Fruit fly (Drosophila melanogaster) whole organism, embryonic: ENCODE data around the gene UQCR-C1.
A peak's percentile ranks its signal among the peaks of the same experiment; 100 is the strongest.

ENCODE experiments used
- Ada2b ChIP-seq: fragments of 200-800 bp; sonication (Bioruptor generic); IDR thresholded peaks from 2 replicates; pipeline ENCODE4 v1.3.6; 2022; ENCODE audit warnings: missing biosample characterization, missing genetic modification characterization
- B-H1 ChIP-seq: fragments of 200-800 bp; sonication (Bioruptor generic); IDR thresholded peaks from 3 replicates; pipeline ENCODE4 v1.3.6; 2022; ENCODE audit warnings: missing biosample characterization, missing genetic modification characterization
- Blimp-1 ChIP-seq: fragments of 200-800 bp; sonication (Bioruptor generic); optimal IDR thresholded peaks from 3 replicates; lab custom pipeline; 2018; ENCODE audit warnings: missing biosample characterization, missing genetic modification characterization, mild to moderate bottlenecking, moderate library complexity, missing genetic modification reagents
- CG13424 ChIP-seq: fragments of 200-800 bp; sonication (Bioruptor generic); optimal IDR thresholded peaks from 2 replicates; lab custom pipeline; 2019; ENCODE audit warnings: missing biosample characterization, mild to moderate bottlenecking, missing genetic modification characterization, moderate library complexity
- CG14667 ChIP-seq: fragments of 200-800 bp; sonication (Bioruptor generic); IDR thresholded peaks from 2 replicates; pipeline ENCODE4 v1.3.6; 2022; ENCODE audit warnings: missing biosample characterization, missing genetic modification characterization
- CG14710 ChIP-seq: fragments of 200-800 bp; sonication (Bioruptor generic); optimal IDR thresholded peaks from 3 replicates; lab custom pipeline; 2019; ENCODE audit warnings: missing biosample characterization, mild to moderate bottlenecking, missing genetic modification characterization, moderate library complexity
- CG15073 ChIP-seq: fragments of 200-800 bp; sonication (Bioruptor generic); optimal IDR thresholded peaks from 2 replicates; lab custom pipeline; 2016; ENCODE audit warnings: missing biosample characterization, missing genetic modification characterization
- CG17328 ChIP-seq: fragments of 200-800 bp; sonication (Bioruptor generic); IDR thresholded peaks from 2 replicates; pipeline ENCODE4 v1.3.6; 2022; ENCODE audit warnings: missing biosample characterization, missing genetic modification characterization
- CG17361 ChIP-seq: fragments of 200-800 bp; sonication (Bioruptor generic); IDR thresholded peaks from 3 replicates; pipeline ENCODE4 v1.3.6; 2022; ENCODE audit warnings: missing biosample characterization, missing genetic modification characterization
- CG30020 ChIP-seq: fragments of 200-800 bp; optimal IDR thresholded peaks from 2 replicates; lab custom pipeline; 2019; ENCODE audit warnings: missing biosample characterization, mild to moderate bottlenecking, missing genetic modification characterization, moderate library complexity
- CG3065 ChIP-seq: fragments of 200-800 bp; sonication (Bioruptor generic); optimal IDR thresholded peaks from 2 replicates; lab custom pipeline; 2016; ENCODE audit warnings: missing biosample characterization, missing genetic modification characterization
- CG3163 ChIP-seq: fragments of 200-800 bp; sonication (Bioruptor generic); optimal IDR thresholded peaks from 3 replicates; lab custom pipeline; 2016; ENCODE audit warnings: missing biosample characterization, missing genetic modification characterization
- CG33213 ChIP-seq: fragments of 200-800 bp; sonication (Bioruptor generic); optimal IDR thresholded peaks from 3 replicates; lab custom pipeline; 2016; ENCODE audit warnings: missing biosample characterization, missing genetic modification characterization
- CG4707 ChIP-seq: fragments of 200-800 bp; sonication (Bioruptor generic); optimal IDR thresholded peaks from 2 replicates; lab custom pipeline; 2018; ENCODE audit warnings: missing biosample characterization, mild to moderate bottlenecking, missing genetic modification characterization, moderate library complexity
- CG4820 ChIP-seq: fragments of 200-800 bp; sonication (Bioruptor generic); optimal IDR thresholded peaks from 3 replicates; lab custom pipeline; 2016; ENCODE audit warnings: missing biosample characterization, missing genetic modification characterization
- CG6272 ChIP-seq: fragments of 200-800 bp; sonication (Bioruptor generic); IDR thresholded peaks from 2 replicates; pipeline ENCODE4 v1.3.6; 2022; ENCODE audit warnings: missing biosample characterization, missing genetic modification characterization
- CG6654 ChIP-seq: fragments of 200-800 bp; sonication (Bioruptor generic); optimal IDR thresholded peaks from 2 replicates; lab custom pipeline; 2017; ENCODE audit warnings: missing biosample characterization, mild to moderate bottlenecking, missing genetic modification characterization
- CG6689 ChIP-seq: fragments of 200-800 bp; sonication (Bioruptor generic); IDR thresholded peaks from 2 replicates; pipeline ENCODE4 v1.3.6; 2022; ENCODE audit warnings: missing biosample characterization, missing genetic modification characterization
- CG6791 ChIP-seq: fragments of 200-800 bp; sonication (Bioruptor generic); IDR thresholded peaks from 3 replicates; pipeline ENCODE4 v1.3.6; 2022; ENCODE audit warnings: missing biosample characterization, missing genetic modification characterization; ENCODE audit not compliant: partially characterized antibody
- CG8359 ChIP-seq: fragments of 200-800 bp; sonication (Bioruptor generic); optimal IDR thresholded peaks from 2 replicates; lab custom pipeline; 2017; ENCODE audit warnings: missing biosample characterization, mild to moderate bottlenecking, missing genetic modification characterization, borderline replicate concordance
- CG8388 ChIP-seq: fragments of 200-800 bp; sonication (Bioruptor generic); optimal IDR thresholded peaks from 2 replicates; lab custom pipeline; 2019; ENCODE audit warnings: missing biosample characterization, mild to moderate bottlenecking, missing genetic modification characterization, moderate library complexity
- CG8944 ChIP-seq: fragments of 200-800 bp; sonication (Bioruptor generic); optimal IDR thresholded peaks from 3 replicates; lab custom pipeline; 2016; ENCODE audit warnings: missing biosample characterization, missing genetic modification characterization
- CG9437 ChIP-seq: fragments of 200-800 bp; sonication (Bioruptor generic); optimal IDR thresholded peaks from 2 replicates; lab custom pipeline; 2018; ENCODE audit warnings: missing biosample characterization, mild to moderate bottlenecking, missing genetic modification characterization
- CoRest ChIP-seq: fragments of 200-800 bp; sonication (Bioruptor generic); optimal IDR thresholded peaks from 3 replicates; lab custom pipeline; 2018; ENCODE audit warnings: missing biosample characterization, mild to moderate bottlenecking, missing genetic modification characterization, moderate library complexity
- Ets65A ChIP-seq: fragments of 200-800 bp; sonication (Bioruptor generic); peaks from one replicate; lab custom pipeline; 2016; ENCODE audit warnings: missing biosample characterization, missing genetic modification characterization
- HLH54F ChIP-seq: fragments of 200-800 bp; sonication (Bioruptor generic); optimal IDR thresholded peaks from 3 replicates; lab custom pipeline; 2016; ENCODE audit warnings: missing biosample characterization, missing genetic modification characterization
- Hand ChIP-seq: fragments of 200-800 bp; sonication (Bioruptor generic); optimal IDR thresholded peaks from 2 replicates; lab custom pipeline; 2017; ENCODE audit warnings: mild to moderate bottlenecking, missing biosample characterization, missing genetic modification reagents, missing genetic modification characterization
- Hmr ChIP-seq: fragments of 200-800 bp; sonication (Bioruptor generic); optimal IDR thresholded peaks from 3 replicates; lab custom pipeline; 2017; ENCODE audit warnings: mild to moderate bottlenecking, missing biosample characterization, missing genetic modification reagents, missing genetic modification characterization
- Hsf ChIP-seq: fragments of 200-800 bp; sonication (Bioruptor generic); optimal IDR thresholded peaks from 3 replicates; lab custom pipeline; 2016; ENCODE audit warnings: missing biosample characterization, missing genetic modification characterization
- NC2β ChIP-seq: fragments of 200-800 bp; sonication (Bioruptor generic); optimal IDR thresholded peaks from 2 replicates; lab custom pipeline; 2016; ENCODE audit warnings: missing biosample characterization, missing genetic modification characterization
- NfI ChIP-seq: fragments of 200-800 bp; sonication (Bioruptor generic); optimal IDR thresholded peaks from 3 replicates; lab custom pipeline; 2018; ENCODE audit warnings: missing biosample characterization, mild to moderate bottlenecking, missing genetic modification characterization, moderate library complexity
- ac ChIP-seq: fragments of 200-800 bp; sonication (Bioruptor generic); optimal IDR thresholded peaks from 3 replicates; lab custom pipeline; 2017; ENCODE audit warnings: missing biosample characterization, mild to moderate bottlenecking, missing genetic modification characterization
- ase ChIP-seq: fragments of 200-800 bp; sonication (Bioruptor generic); IDR thresholded peaks from 3 replicates; pipeline ENCODE4 v1.3.6; 2022; ENCODE audit warnings: missing biosample characterization, missing genetic modification characterization
- chinmo ChIP-seq: fragments of 200-800 bp; sonication (Bioruptor generic); IDR thresholded peaks from 4 replicates; pipeline ENCODE4 v1.3.6; 2022; ENCODE audit warnings: missing biosample characterization, missing genetic modification characterization; ENCODE audit not compliant: partially characterized antibody
- da ChIP-seq: fragments of 200-800 bp; sonication (Bioruptor generic); optimal IDR thresholded peaks from 2 replicates; lab custom pipeline; 2016; ENCODE audit warnings: missing biosample characterization, missing genetic modification characterization
- dmrt11E ChIP-seq: fragments of 200-800 bp; sonication (Bioruptor generic); optimal IDR thresholded peaks from 3 replicates; lab custom pipeline; 2018; ENCODE audit warnings: missing biosample characterization, mild to moderate bottlenecking, missing genetic modification characterization, moderate library complexity
- fru ChIP-seq: fragments of >200 bp; optimal IDR thresholded peaks from 2 replicates; lab custom pipeline; 2017
- ham ChIP-seq: fragments of 200-800 bp; sonication (Bioruptor generic); IDR thresholded peaks from 2 replicates; pipeline ENCODE4 v1.3.6; 2022; ENCODE audit warnings: missing biosample characterization, missing genetic modification characterization
- ken ChIP-seq: fragments of 200-800 bp; sonication (Bioruptor generic); IDR thresholded peaks from 3 replicates; pipeline ENCODE4 v1.3.6; 2022; ENCODE audit warnings: missing biosample characterization, missing genetic modification characterization
- klu ChIP-seq: fragments of 200-800 bp; sonication (Bioruptor generic); IDR thresholded peaks from 2 replicates; pipeline ENCODE4 v1.3.6; 2022; ENCODE audit warnings: missing biosample characterization, missing genetic modification characterization
- pfk ChIP-seq: fragments of 200-800 bp; sonication (Bioruptor generic); optimal IDR thresholded peaks from 2 replicates; lab custom pipeline; 2018; ENCODE audit warnings: missing biosample characterization, mild to moderate bottlenecking, missing genetic modification characterization, moderate library complexity
- phol ChIP-seq: fragments of 200-800 bp; sonication (Bioruptor generic); optimal IDR thresholded peaks from 3 replicates; lab custom pipeline; 2018; ENCODE audit warnings: missing biosample characterization, mild to moderate bottlenecking, missing genetic modification characterization, moderate library complexity
- pros ChIP-seq: fragments of 200-800 bp; sonication (Bioruptor generic); optimal IDR thresholded peaks from 3 replicates; lab custom pipeline; 2019; ENCODE audit warnings: missing biosample characterization, mild to moderate bottlenecking, missing genetic modification characterization, moderate library complexity
- scrt ChIP-seq: fragments of 200-800 bp; sonication (Bioruptor generic); optimal IDR thresholded peaks from 2 replicates; lab custom pipeline; 2018; ENCODE audit warnings: missing biosample characterization, mild to moderate bottlenecking, missing genetic modification characterization, moderate library complexity
- tap ChIP-seq: fragments of 200-800 bp; optimal IDR thresholded peaks from 3 replicates; lab custom pipeline; 2019; ENCODE audit warnings: missing biosample characterization, mild to moderate bottlenecking, missing genetic modification characterization, moderate library complexity
- tgo ChIP-seq: fragments of 200-800 bp; sonication (Bioruptor generic); IDR thresholded peaks from 3 replicates; pipeline ENCODE4 v1.3.6; 2022; ENCODE audit warnings: missing biosample characterization, missing genetic modification characterization
- unpg ChIP-seq: fragments of 200-800 bp; sonication (Bioruptor generic); optimal IDR thresholded peaks from 3 replicates; lab custom pipeline; 2018; ENCODE audit warnings: missing biosample characterization, mild to moderate bottlenecking, missing genetic modification characterization, moderate library complexity
- usp ChIP-seq: fragments of >200 bp; optimal IDR thresholded peaks from 2 replicates; lab custom pipeline; 2017; ENCODE audit warnings: missing biosample characterization, missing genetic modification characterization

UQCR-C1 gene

dm6 chr3R:14893791-14894782, 4.1 kb downstream of the UQCR-C1 start, which contains the start of gene Dph2 (continued):
- peak; percentile 81 for TF ChIP-seq CG9437 (GFP tag; lab: Kevin White, UChicago)
- TF ChIP-seq CG17361 (GFP tag; lab: Robert Waterston, UW): peak; percentile 93
- TF ChIP-seq CoRest (tag; lab: Kevin White, UChicago): peak; percentile 87
- peak; percentile 98 for TF ChIP-seq pfk (GFP tag; lab: Kevin White, UChicago)
- TF ChIP-seq CG6654 (GFP tag; lab: Kevin White, UChicago): no peak
- TF ChIP-seq CG6272 (GFP tag; lab: Robert Waterston, UW): no peak; the same call in 1 of the 2 replicates
- TF ChIP-seq CG3065 (GFP tag; lab: Kevin White, UChicago): no peak
- TF ChIP-seq ken (GFP tag; lab: Robert Waterston, UW): peak; percentile 74
- no peak for TF ChIP-seq da (GFP tag; lab: Kevin White, UChicago)
- peak; percentile 50 for TF ChIP-seq NfI (GFP tag; lab: Kevin White, UChicago)
- TF ChIP-seq dmrt11E: peak; percentile 83
- no peak for TF ChIP-seq CG3163 (GFP tag; lab: Kevin White, UChicago)
- TF ChIP-seq CG4820 (GFP tag; lab: Kevin White, UChicago): peak; percentile 32
- TF ChIP-seq CG15073 (GFP tag; lab: Kevin White, UChicago): no peak
- peak; percentile 88 for TF ChIP-seq CG14667 (GFP tag; lab: Robert Waterston, UW)
- peak; percentile 78 for TF ChIP-seq CG8388 (GFP tag; lab: Kevin White, UChicago)
- no peak for TF ChIP-seq pros (GFP tag; lab: Kevin White, UChicago)
- TF ChIP-seq chinmo (GFP tag; lab: Robert Waterston, UW): 0 out of 4 replicates have a peak, but pooled peaks have one; percentile 25
- TF ChIP-seq CG8359: no peak
- TF ChIP-seq phol (tag; lab: Kevin White, UChicago): peak; percentile 83
- TF ChIP-seq fru (lab: Kevin White, UChicago): no peak
- TF ChIP-seq CG13424 (tag; lab: Kevin White, UChicago): peak; percentile 82
- TF ChIP-seq CG17328 (GFP tag; lab: Robert Waterston, UW): peak; percentile 89
- TF ChIP-seq usp: no peak
- TF ChIP-seq tgo: peak; percentile 82
- TF ChIP-seq NC2β (GFP tag; lab: Kevin White, UChicago): no peak
- peak; percentile 98 for TF ChIP-seq CG30020 (tag; lab: Kevin White, UChicago)
- peak; percentile 25 for TF ChIP-seq scrt (GFP tag; lab: Kevin White, UChicago)
- TF ChIP-seq HLH54F (GFP tag; lab: Kevin White, UChicago): peak; percentile 22
- no peak for TF ChIP-seq CG4707 (GFP tag; lab: Kevin White, UChicago)
- peak; percentile 40; the same call in 1 of the 2 replicates for TF ChIP-seq klu (GFP tag; lab: Robert Waterston, UW)
- TF ChIP-seq ham (GFP tag; lab: Robert Waterston, UW): no peak
- peak; percentile 82 for TF ChIP-seq unpg
- TF ChIP-seq CG8944: peak; percentile 8
- peak; percentile 75 for TF ChIP-seq CG6689 (GFP tag; lab: Robert Waterston, UW)
- no peak for TF ChIP-seq CG6791 (GFP tag; lab: Robert Waterston, UW)
- TF ChIP-seq ac (GFP tag; lab: Kevin White, UChicago): no peak
- peak; percentile 48 for TF ChIP-seq CG33213 (GFP tag; lab: Kevin White, UChicago)
- peak; percentile 78 for TF ChIP-seq Blimp-1 (GFP tag; lab: Kevin White, UChicago)
- TF ChIP-seq Ada2b (GFP tag; lab: Robert Waterston, UW): peak; percentile 75
- TF ChIP-seq Ets65A (GFP tag; lab: Kevin White, UChicago): peak; percentile 91
- peak; percentile 45 for TF ChIP-seq Hsf (GFP tag; lab: Kevin White, UChicago)
- TF ChIP-seq tap: peak; percentile 82
- no peak for TF ChIP-seq Hand (GFP tag; lab: Kevin White, UChicago)
- TF ChIP-seq B-H1 (GFP tag; lab: Robert Waterston, UW): peak; percentile 67
- peak; percentile 77 for TF ChIP-seq CG14710 (tag; lab: Kevin White, UChicago)
- peak; percentile 79; the same call in 2 of the 3 replicates for TF ChIP-seq ase (GFP tag; lab: Robert Waterston, UW)
- TF ChIP-seq Hmr (GFP tag; lab: Kevin White, UChicago): no peak
